Fruit fly (Drosophila melanogaster): ENCODE measurements around the gene CG45078.

dm6 chr3R:10726714-10727113, 50.5 kb downstream of the CG45078 start:
- no peak for TF ChIP-seq pan (optimal IDR thresholded peaks at IDR 0.05)
- TF ChIP-seq usp (GFP tag; optimal IDR thresholded peaks at IDR 0.05): no peak
- no peak for TF ChIP-seq EcR (GFP tag; optimal IDR thresholded peaks at IDR 0.05)
- no peak for TF ChIP-seq CG8478 (optimal IDR thresholded peaks at IDR 0.05)
- TF ChIP-seq psq (optimal IDR thresholded peaks at IDR 0.05): no peak
